Worm (Caenorhabditis elegans): ENCODE data around the gene C50D2.2.
A peak's percentile ranks its signal among the peaks of the same experiment; 100 is the strongest.

Gene C50D2.2

DNA sequence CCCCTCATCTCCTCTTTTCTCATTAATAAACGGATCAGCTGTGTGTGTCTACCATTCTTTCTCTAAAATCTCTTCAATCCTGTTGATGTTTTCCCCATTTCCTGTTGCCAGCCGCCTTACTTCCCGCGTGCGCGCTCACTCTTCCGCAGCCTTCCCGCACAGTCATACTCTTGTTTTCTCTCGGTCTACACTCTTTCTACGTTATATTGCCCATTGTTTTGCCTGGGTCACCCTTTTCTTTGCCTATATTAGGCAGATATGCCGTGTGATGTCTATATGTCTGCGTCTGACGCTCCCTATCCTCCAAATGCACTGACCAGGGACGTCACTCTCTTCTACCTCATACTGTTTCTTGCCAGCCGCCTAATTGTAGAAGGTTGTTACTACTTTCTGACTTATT is 42.6 kb upstream of the C50D2.2 start (continued):
- no peak for TF ChIP-seq sma-9 (GFP tag; optimal IDR thresholded peaks at IDR 0.05)
- TF ChIP-seq sma-9 (tag; optimal IDR thresholded peaks at IDR 0.05) = no peak
- TF ChIP-seq nhr-25 (tag; optimal IDR thresholded peaks at IDR 0.05) = peak; percentile 73
- no peak for TF ChIP-seq unc-39 (tag; optimal IDR thresholded peaks at IDR 0.05)

DNA sequence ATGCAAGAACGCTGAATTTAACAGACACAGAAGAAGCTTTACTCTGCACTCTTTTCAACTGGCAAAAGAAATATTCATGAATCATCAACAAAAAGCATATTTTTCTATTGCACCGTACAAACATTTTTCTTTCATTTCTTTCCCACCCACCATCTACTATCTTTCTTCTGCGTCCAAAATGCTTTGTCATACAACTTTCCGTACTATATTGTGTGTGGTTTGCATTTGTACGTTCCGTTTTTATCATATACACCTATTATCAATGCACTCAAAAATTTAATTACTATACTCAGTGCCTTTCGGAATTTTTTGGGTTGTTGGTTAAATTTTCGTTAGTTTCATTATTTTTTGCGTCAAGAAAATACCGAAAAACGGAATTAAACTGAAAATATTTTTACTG is 41.3 kb upstream of the C50D2.2 start:
- TF ChIP-seq fos-1 (tag; optimal IDR thresholded peaks at IDR 0.05) = peak; percentile 91
- no peak for TF ChIP-seq sem-4 (tag; optimal IDR thresholded peaks at IDR 0.05)
- no peak for TF ChIP-seq nhr-12 (tag; optimal IDR thresholded peaks at IDR 0.05)
- no peak for TF ChIP-seq dmd-4 (tag; optimal IDR thresholded peaks at IDR 0.05)
- TF ChIP-seq ztf-4 (tag; optimal IDR thresholded peaks at IDR 0.05) = no peak
- TF ChIP-seq nhr-23 (tag; optimal IDR thresholded peaks at IDR 0.05) = no peak

DNA sequence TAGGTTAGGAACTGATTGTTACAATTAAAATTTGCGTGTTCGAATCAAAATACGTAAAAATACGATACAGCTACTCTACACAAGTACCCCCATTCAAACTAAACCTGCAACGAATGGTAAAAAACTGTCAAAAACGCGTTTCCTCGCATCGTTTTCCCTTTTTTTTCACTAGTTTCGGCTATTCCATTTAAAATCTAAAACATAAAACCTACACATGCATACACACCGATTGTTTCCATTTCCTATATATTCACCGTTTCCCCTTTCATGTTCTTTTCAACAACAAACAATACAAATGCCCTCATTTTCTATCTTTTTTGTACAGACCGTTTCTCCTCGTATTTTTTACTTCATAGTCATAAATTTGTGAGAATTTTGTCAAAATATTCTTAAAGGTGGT is 40.2 kb upstream of the C50D2.2 start:
- TF ChIP-seq mbf-1 (tag; optimal IDR thresholded peaks at IDR 0.05) = no peak
- no peak for TF ChIP-seq unc-39 (tag; optimal IDR thresholded peaks at IDR 0.05)
- TF ChIP-seq ztf-11 (tag; optimal IDR thresholded peaks at IDR 0.05) = no peak
- TF ChIP-seq ZK546.5 (tag; optimal IDR thresholded peaks at IDR 0.05) = no peak
- no peak for TF ChIP-seq ztf-4 (tag; optimal IDR thresholded peaks at IDR 0.05)
- no peak for TF ChIP-seq crh-2 (tag; optimal IDR thresholded peaks at IDR 0.05)
- TF ChIP-seq sma-3 (GFP tag; optimal IDR thresholded peaks at IDR 0.05) = no peak
- TF ChIP-seq nhr-12 (tag; optimal IDR thresholded peaks at IDR 0.05) = no peak
- no peak for TF ChIP-seq lin-39 (tag; optimal IDR thresholded peaks at IDR 0.05)
- TF ChIP-seq egl-27 (tag; optimal IDR thresholded peaks at IDR 0.05) = no peak
- no peak for TF ChIP-seq mab-5 (tag; optimal IDR thresholded peaks at IDR 0.05)
- no peak for TF ChIP-seq zag-1 (tag; optimal IDR thresholded peaks at IDR 0.05)
- no peak for TF ChIP-seq nhr-11 (tag; optimal IDR thresholded peaks at IDR 0.05)
- no peak for TF ChIP-seq lin-11 (tag; optimal IDR thresholded peaks at IDR 0.05)
- TF ChIP-seq gmeb-1 (tag; optimal IDR thresholded peaks at IDR 0.05) = no peak
- TF ChIP-seq sem-4 (tag; optimal IDR thresholded peaks at IDR 0.05) = no peak

ce11 chrII:69354-69753 is 39.6 kb upstream of the C50D2.2 start, which contains the start of gene egl-26:
Gene egl-26, plus strand, starts transcription at chrII:69654.
- no peak for TF ChIP-seq lsy-2 (tag; optimal IDR thresholded peaks at IDR 0.05)
- no peak for TF ChIP-seq zag-1 (tag; optimal IDR thresholded peaks at IDR 0.05)
- TF ChIP-seq fos-1 (tag; optimal IDR thresholded peaks at IDR 0.05) = no peak
- TF ChIP-seq egl-27 (tag; optimal IDR thresholded peaks at IDR 0.05) = no peak
- no peak for TF ChIP-seq nhr-23 (tag; optimal IDR thresholded peaks at IDR 0.05)
- TF ChIP-seq mab-5 (tag; optimal IDR thresholded peaks at IDR 0.05) = no peak
- no peak for TF ChIP-seq ama-1 (optimal IDR thresholded peaks at IDR 0.05)
- no peak for TF ChIP-seq unc-55 (GFP tag; optimal IDR thresholded peaks at IDR 0.05)
- no peak for TF ChIP-seq ceh-16 (tag; optimal IDR thresholded peaks at IDR 0.05)
- TF ChIP-seq nhr-129 (tag; optimal IDR thresholded peaks at IDR 0.05) = no peak
- TF ChIP-seq dmd-4 (tag; optimal IDR thresholded peaks at IDR 0.05) = no peak

DNA sequence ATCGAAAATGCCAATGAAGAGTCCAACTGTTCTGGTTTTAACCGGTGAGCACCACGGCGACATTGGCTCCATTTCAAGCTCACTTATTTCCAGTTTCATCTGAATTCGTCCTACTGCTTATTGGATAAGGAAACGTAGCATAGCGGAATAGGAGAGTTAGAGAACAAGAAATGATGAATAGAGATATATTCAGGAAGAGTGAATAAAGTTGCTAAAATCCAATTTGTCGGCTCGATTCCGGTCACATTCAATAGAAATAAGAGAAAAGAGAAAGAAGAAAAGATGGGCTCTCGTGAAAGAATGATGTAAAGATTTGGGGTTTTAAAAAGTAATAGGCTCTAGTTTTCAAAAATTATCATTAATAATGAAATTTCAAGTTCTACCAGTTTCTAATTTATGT is 35.6 kb upstream of the C50D2.2 start:
- no peak for TF ChIP-seq nhr-12 (tag; optimal IDR thresholded peaks at IDR 0.05)
- peak; percentile 6 for TF ChIP-seq F13H6.1 (tag; optimal IDR thresholded peaks at IDR 0.05)

DNA sequence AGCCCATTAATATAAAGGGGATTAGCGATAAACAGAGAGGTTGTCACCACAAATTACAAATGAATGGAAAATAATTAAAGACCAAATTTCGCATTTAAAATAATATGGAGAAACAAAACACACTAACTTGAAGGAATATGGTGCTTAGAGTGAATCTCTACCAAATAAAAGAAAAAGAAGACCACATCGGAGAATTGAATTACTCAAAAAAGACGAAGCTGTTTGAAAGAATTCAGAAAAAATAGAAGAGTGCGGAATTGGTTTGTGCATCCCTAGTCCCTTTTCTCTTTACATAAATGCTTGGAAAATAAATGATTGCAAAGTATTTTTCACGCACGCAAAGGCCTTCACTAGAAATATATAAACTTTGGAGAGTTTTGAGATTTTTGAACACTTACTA is 35.1 kb upstream of the C50D2.2 start:
- TF ChIP-seq lin-13 (GFP tag; optimal IDR thresholded peaks at IDR 0.05) (no peak), unc-62 (GFP tag; optimal IDR thresholded peaks at IDR 0.05) (no peak), fos-1 (tag; optimal IDR thresholded peaks at IDR 0.05) (no peak), aly-2 (tag; optimal IDR thresholded peaks at IDR 0.05) (no peak), nhr-11 (tag; optimal IDR thresholded peaks at IDR 0.05) (no peak)

DNA sequence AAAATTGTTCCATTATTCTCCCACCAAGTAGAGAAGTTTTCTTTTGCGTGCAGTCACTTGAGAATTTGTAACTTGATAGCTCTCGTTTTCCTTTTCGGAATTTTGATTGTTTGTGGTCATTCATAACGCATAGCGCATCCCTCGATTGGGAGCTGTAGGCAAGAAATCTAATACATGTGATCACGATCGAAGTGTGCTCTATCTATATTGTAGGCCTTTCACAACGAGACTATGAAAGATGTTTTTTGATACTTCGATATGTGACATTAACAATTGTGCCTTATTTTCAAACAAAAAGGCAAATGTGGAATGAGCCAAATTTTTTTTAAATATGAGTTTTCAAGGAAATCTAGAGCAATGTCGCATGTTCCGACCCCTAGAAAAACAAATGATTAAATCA is 33.1 kb upstream of the C50D2.2 start:
- TF ChIP-seq nhr-25 (tag; optimal IDR thresholded peaks at IDR 0.05) (no peak), F13H6.1 (tag; optimal IDR thresholded peaks at IDR 0.05) (no peak), nhr-12 (tag; optimal IDR thresholded peaks at IDR 0.05) (no peak), crh-2 (tag; optimal IDR thresholded peaks at IDR 0.05) (no peak), blmp-1 (tag; optimal IDR thresholded peaks at IDR 0.05; ENCODE audit: insufficient read depth) (no peak), unc-39 (tag; optimal IDR thresholded peaks at IDR 0.05) (no peak), elt-3 (tag; optimal IDR thresholded peaks at IDR 0.05) (no peak), C34F6.9 (tag; optimal IDR thresholded peaks at IDR 0.05) (no peak), unc-62 (GFP tag; optimal IDR thresholded peaks at IDR 0.05) (no peak), nhr-10 (tag; optimal IDR thresholded peaks at IDR 0.05) (no peak), sma-3 (GFP tag; optimal IDR thresholded peaks at IDR 0.05) (no peak), lin-39 (tag; optimal IDR thresholded peaks at IDR 0.05) (no peak), alr-1 (tag; optimal IDR thresholded peaks at IDR 0.05) (no peak), nhr-129 (tag; optimal IDR thresholded peaks at IDR 0.05) (no peak), peb-1 (tag; optimal IDR thresholded peaks at IDR 0.05) (no peak), mbf-1 (tag; optimal IDR thresholded peaks at IDR 0.05) (no peak), nhr-23 (tag; optimal IDR thresholded peaks at IDR 0.05) (no peak), ztf-1 (GFP tag; conservative IDR thresholded peaks at IDR 0.05) (no peak)

All from whole organism, L2 larva.